Fruit fly (Drosophila melanogaster) whole organism: Measurements from ENCODE around the gene CG15545.

ENCODE experiments used
- CG8478 ChIP-seq: fragments of >200 bp; optimal IDR thresholded peaks from 2 replicates; lab custom pipeline; 2018; ENCODE audit warnings: inconsistent platforms
- Dll ChIP-seq: fragments of >200 bp; optimal IDR thresholded peaks from 2 replicates; lab custom pipeline; 2017
- EcR ChIP-seq, 2 experiments: fragments of >200 bp; optimal IDR thresholded peaks; 2 replicates each; lab custom pipeline; 2017; ENCODE audit warnings: missing biosample characterization in 2 of 2, missing genetic modification characterization in 2 of 2, missing genetic modification reagents in 2 of 2
- pan ChIP-seq: fragments of >200 bp; optimal IDR thresholded peaks from 2 replicates; lab custom pipeline; 2017
- psq ChIP-seq: fragments of >200 bp; optimal IDR thresholded peaks from 2 replicates; lab custom pipeline; 2017
- usp ChIP-seq: fragments of >200 bp; optimal IDR thresholded peaks from 2 replicates; lab custom pipeline; 2017; ENCODE audit warnings: missing biosample characterization, missing genetic modification characterization, mixed read lengths

The CG15545 gene

dm6 chr3R:30867232-30867631 lies 4.9 kb downstream of the CG15545 start, which contains the start of gene Cpr100A:
Gene Cpr100A, plus strand, starts transcription at chr3R:30867521.
- TF ChIP-seq Dll (lab: Kevin White, UChicago) (no peak), psq (lab: Kevin White, UChicago) (no peak), pan (lab: Kevin White, UChicago) (no peak), CG8478 (lab: Kevin White, UChicago) (no peak), EcR (GFP tag; optimal IDR thresholded peaks at IDR 0.05; lab: Kevin White, UChicago) (no peak), usp (no peak)

DNA sequence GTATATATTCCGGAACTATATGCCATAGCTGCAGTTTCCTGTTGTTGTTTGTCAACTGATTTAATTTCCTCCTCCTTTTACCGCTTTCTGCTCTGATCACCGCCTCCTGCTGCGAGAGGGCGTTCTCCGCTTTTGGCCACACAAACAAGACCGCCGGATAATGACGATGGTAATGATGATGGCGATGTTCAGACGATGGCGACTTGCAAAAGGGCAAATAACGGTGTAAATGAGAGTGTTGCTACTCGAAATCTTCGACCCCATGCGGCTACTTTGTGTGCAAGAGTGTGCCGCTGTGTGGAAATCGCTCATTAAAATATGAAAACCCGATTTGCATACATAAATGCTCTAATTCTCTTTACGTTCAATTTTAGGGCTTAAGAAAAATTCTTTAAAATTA lies 6.3 kb downstream of the CG15545 start:
- TF ChIP-seq psq (lab: Kevin White, UChicago) (no peak), pan (lab: Kevin White, UChicago) (no peak), Dll (lab: Kevin White, UChicago) (no peak), CG8478 (lab: Kevin White, UChicago) (no peak), usp (no peak), EcR (GFP tag; optimal IDR thresholded peaks at IDR 0.05; lab: Kevin White, UChicago) (no peak)

DNA sequence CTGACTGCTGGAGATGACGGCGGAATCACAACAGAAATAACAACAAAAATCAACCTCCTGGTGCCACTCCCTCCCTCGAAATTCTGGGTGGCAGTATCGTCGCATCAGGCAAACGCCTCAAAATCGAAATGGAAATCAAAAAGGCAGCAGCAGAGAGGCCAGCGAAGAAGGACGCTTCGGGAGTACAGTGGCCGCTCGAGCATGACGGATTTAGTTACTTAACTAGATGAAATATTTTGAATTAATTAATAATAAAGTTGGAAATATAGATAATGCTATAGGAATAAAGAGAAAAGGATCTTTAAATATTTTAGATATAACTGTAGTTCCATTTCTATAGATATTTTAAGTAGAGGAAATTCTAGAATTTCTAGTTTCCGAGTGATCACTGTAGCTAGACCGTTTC lies 6.8 kb downstream of the CG15545 start:
- TF ChIP-seq Dll (lab: Kevin White, UChicago), result no peak
- TF ChIP-seq EcR (GFP tag; optimal IDR thresholded peaks at IDR 0.05; lab: Kevin White, UChicago), result no peak
- TF ChIP-seq psq (lab: Kevin White, UChicago), result no peak
- no peak for TF ChIP-seq usp
- no peak for TF ChIP-seq pan (lab: Kevin White, UChicago)
- no peak for TF ChIP-seq CG8478 (lab: Kevin White, UChicago)

- TF ChIP-seq psq (lab: Kevin White, UChicago) (no peak), EcR (GFP tag; optimal IDR thresholded peaks at IDR 0.05; lab: Kevin White, UChicago) (no peak), CG8478 (lab: Kevin White, UChicago) (no peak), Dll (lab: Kevin White, UChicago) (no peak), usp (no peak), pan (lab: Kevin White, UChicago) (no peak)
These were observed 7.7 kb downstream of the CG15545 start for dm6 chr3R:30864465-30864864.

- TF ChIP-seq CG8478 (lab: Kevin White, UChicago) (no peak), psq (lab: Kevin White, UChicago) (no peak), EcR (GFP tag; optimal IDR thresholded peaks at IDR 0.05; lab: Kevin White, UChicago) (no peak), pan (lab: Kevin White, UChicago) (no peak)
These were observed 8.2 kb downstream of the CG15545 start for dm6 chr3R:30863971-30864370.

dm6 chr3R:30862471-30862870 lies 9.7 kb downstream of the CG15545 start:
- TF ChIP-seq CG8478 (lab: Kevin White, UChicago) (no peak), Dll (lab: Kevin White, UChicago) (no peak)

- TF ChIP-seq psq (lab: Kevin White, UChicago) (no peak), EcR (GFP tag; optimal IDR thresholded peaks at IDR 0.05; lab: Kevin White, UChicago) (no peak), usp (no peak)
These were observed 11.6 kb downstream of the CG15545 start for dm6 chr3R:30860561-30860928.

DNA sequence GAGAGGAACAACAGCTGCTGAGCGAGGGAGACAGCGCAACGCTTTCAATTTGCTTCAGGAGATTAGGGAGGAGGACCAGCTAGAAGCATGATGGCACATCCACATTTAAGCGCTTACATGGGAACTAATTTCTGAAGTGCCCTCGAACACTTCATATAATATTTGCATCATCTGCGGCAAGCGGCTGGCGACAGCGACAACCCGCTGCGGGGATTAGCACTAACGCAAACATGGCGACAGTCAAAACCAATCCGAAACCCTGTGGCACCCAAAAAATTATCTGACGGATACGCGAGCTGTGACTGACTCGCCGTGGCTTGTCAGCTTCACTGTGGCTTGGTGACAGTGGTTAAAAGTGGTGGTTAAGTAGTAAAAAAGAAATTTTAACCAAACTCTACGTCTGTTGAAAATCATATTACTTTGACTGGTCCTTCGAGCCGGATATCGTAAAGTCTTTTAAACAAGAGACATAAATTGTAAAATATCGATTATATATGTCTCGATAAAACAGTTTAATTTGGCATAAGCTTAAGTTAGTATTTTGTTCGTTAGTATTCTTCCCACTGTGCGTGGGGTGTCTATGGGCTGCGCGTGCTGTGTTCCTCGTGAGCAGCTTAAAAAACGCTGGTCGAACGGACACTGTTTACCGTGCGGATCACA lies 12.1 kb downstream of the CG15545 start:
- TF ChIP-seq psq (lab: Kevin White, UChicago), result no peak
- TF ChIP-seq EcR (GFP tag; optimal IDR thresholded peaks at IDR 0.05; lab: Kevin White, UChicago), result no peak
- no peak for TF ChIP-seq usp
- no peak for TF ChIP-seq Dll (lab: Kevin White, UChicago)
- TF ChIP-seq CG8478 (lab: Kevin White, UChicago), result no peak
- TF ChIP-seq pan (lab: Kevin White, UChicago), result no peak

dm6 chr3R:30856596-30856995 lies 15.6 kb downstream of the CG15545 start:
- TF ChIP-seq usp (no peak), psq (lab: Kevin White, UChicago) (no peak), EcR (GFP tag; optimal IDR thresholded peaks at IDR 0.05; lab: Kevin White, UChicago) (no peak), CG8478 (lab: Kevin White, UChicago) (no peak), pan (lab: Kevin White, UChicago) (no peak), Dll (lab: Kevin White, UChicago) (no peak)

DNA sequence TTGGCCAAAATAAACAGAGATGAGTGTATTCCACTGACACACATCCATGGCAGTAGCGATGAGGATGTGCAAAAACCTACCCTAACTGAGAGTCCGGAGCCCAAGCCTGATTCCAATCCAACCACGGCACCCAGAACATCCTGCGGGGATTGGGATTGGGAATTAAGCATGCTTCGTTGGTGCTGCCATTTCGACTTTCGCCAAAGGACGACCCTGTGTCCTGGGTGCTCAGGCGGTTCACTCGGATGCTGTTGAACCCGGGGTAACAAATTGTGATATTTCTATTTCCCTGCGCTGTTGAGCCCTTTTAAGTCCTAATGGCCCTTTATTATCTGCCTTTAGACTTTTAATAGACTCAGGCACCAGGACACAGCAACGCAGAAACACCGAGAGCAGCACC lies 17.0 kb downstream of the CG15545 start:
- TF ChIP-seq psq (lab: Kevin White, UChicago) (no peak), pan (lab: Kevin White, UChicago) (no peak), CG8478 (lab: Kevin White, UChicago) (no peak), Dll (lab: Kevin White, UChicago) (no peak), usp (no peak), EcR (GFP tag; optimal IDR thresholded peaks at IDR 0.05; lab: Kevin White, UChicago) (no peak)

DNA sequence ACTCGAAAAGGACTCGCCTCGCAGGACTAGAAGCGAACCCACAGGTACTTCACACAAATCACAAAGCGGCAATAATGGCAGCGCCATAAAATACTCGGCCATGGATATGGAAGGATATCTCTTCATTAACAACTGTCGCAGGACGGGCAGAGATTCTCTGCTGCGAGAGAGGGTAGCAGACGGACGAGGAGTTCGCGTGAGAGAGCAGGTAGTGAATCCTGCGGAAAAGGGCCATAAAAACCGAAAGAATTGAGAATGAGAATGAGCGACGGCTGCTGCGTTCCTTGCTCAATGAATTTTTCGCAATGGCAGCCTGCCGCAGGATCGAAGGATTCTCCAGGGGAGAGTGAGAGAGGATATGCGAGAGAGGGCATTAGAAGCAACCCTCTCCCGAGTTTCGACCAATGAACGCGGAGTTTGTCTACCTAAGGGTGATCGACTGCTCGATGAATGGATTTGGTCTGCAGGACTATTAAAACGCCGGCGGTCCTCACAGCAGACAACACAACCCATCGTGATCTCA lies 20.2 kb downstream of the CG15545 start, which contains the start of gene tll:
Gene tll (plus strand): TSS at position 473 of the 523 bp plus-strand sequence.
- TF ChIP-seq CG8478 (lab: Kevin White, UChicago) (no peak), psq (lab: Kevin White, UChicago) (no peak), EcR (GFP tag; optimal IDR thresholded peaks at IDR 0.05; lab: Kevin White, UChicago) (no peak), Dll (lab: Kevin White, UChicago) (no peak), pan (lab: Kevin White, UChicago) (no peak), usp (no peak)

DNA sequence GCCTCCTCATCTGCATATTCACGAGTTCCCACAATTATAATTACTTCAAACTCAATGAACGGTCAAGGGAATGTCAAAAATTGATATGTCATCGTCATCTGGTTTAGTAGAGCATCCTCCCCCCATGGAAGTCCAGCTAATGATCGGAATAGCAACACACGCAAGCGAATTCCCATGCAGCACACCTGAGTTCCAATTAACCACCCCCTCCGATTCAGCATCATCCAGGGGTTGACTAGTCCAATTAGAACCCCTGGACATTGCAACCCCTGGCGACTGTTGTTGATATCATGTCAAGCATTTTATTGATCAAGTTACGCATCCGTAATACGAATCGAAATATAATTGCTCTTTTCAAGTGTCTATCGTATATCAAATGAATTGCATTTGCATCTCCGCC lies 21.7 kb downstream of the CG15545 start:
- no peak for TF ChIP-seq EcR (GFP tag; optimal IDR thresholded peaks at IDR 0.05; lab: Kevin White, UChicago)
- no peak for TF ChIP-seq pan (lab: Kevin White, UChicago)
- no peak for TF ChIP-seq psq (lab: Kevin White, UChicago)
- no peak for TF ChIP-seq Dll (lab: Kevin White, UChicago)
- no peak for TF ChIP-seq CG8478 (lab: Kevin White, UChicago)
- TF ChIP-seq usp, result no peak
